Worm (Caenorhabditis elegans) whole organism, early embryonic: Measurements from ENCODE around the gene cbp-1.

Source experiments
- ama-1 ChIP-seq: fragments of 150-350 bp; optimal IDR thresholded peaks from 2 replicates; lab custom pipeline; 2014
- hmbx-1 ChIP-seq: sonication (generic microtip); optimal IDR thresholded peaks from 2 replicates; lab custom pipeline; 2016; ENCODE audit warnings: mild to moderate bottlenecking, missing genetic modification characterization, missing compliant biosample characterization
- scrt-1 ChIP-seq: fragments of 200-800 bp; sonication (Bioruptor generic); IDR thresholded peaks from 2 replicates; pipeline ENCODE4 v1.3.6; 2022; ENCODE audit warnings: missing genetic modification characterization, missing compliant biosample characterization

DNA sequence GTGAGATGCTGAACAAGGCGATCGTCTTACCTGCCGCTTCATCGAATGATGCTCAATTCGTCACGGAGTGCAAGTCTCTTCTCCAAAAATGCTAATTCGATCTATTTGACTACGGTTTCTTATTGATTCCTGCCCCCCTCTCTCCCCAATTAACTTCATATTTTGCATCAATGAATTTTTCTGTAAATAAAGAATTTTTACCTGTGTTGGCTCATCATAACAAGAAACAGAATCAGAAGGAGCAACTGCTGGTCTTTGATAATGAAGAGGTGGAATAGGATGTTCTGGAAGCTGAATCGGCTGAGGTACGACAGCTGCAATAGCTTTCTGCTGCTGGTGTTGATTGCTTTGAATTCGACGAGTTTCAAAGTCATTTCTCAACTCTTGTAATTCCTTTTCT, 6.1 kb upstream of the cbp-1 start:
- no peak for TF ChIP-seq ama-1 (lab: Kevin White, UChicago)
- TF ChIP-seq scrt-1 (GFP tag; lab: Robert Waterston, UW), result no peak
- TF ChIP-seq hmbx-1 (tag; lab: Kevin White, UChicago), result no peak
